Worm (Caenorhabditis elegans) whole organism, L4/young adult: ENCODE measurements around the gene scb-1.

Experiments used
- W03F9.2 ChIP-seq: fragments of 150-350 bp; optimal IDR thresholded peaks from 2 replicates; lab custom pipeline; 2014; ENCODE audit warnings: missing biosample characterization, missing genetic modification characterization
- dao-5 ChIP-seq: sonication (generic microtip); optimal IDR thresholded peaks from 2 replicates; lab custom pipeline; 2016; ENCODE audit warnings: missing genotype, missing genetic modification characterization, moderate library complexity, missing compliant biosample characterization
- him-1 ChIP-seq: sonication (generic microtip); optimal IDR thresholded peaks from 2 replicates; lab custom pipeline; 2016; ENCODE audit warnings: missing genotype, missing genetic modification reagents, missing genetic modification characterization, missing compliant biosample characterization

ce11 chrV:11095873-11096272 lies 23.6 kb downstream of the scb-1 start, which contains the start of gene Y42A5A.3:
- TF ChIP-seq him-1 (no peak), dao-5 (tag; lab: Kevin White, UChicago) (no peak), W03F9.2 (no peak)
